Worm (Caenorhabditis elegans) whole organism, L4 larva: Measurements from ENCODE around the gene C28F5.1.
A peak's percentile ranks its signal among the peaks of the same experiment; 100 is the strongest.

ENCODE experiments used
- F49E8.2 ChIP-seq: sonication (generic microtip); optimal IDR thresholded peaks from 2 replicates; lab custom pipeline; 2016; ENCODE audit warnings: missing compliant biosample characterization, mild to moderate bottlenecking, missing genetic modification characterization, borderline replicate concordance
- T20F7.1 ChIP-seq: fragments of 200-800 bp; sonication (Bioruptor generic); optimal IDR thresholded peaks from 2 replicates; lab custom pipeline; 2018; ENCODE audit warnings: mild to moderate bottlenecking, missing genetic modification characterization, missing compliant biosample characterization
- Y48G9A.11 ChIP-seq: fragments of 200-800 bp; sonication (Bioruptor generic); IDR thresholded peaks from 2 replicates; pipeline ENCODE4 v1.3.6; 2022; ENCODE audit warnings: missing genetic modification reagents, missing genetic modification characterization, missing compliant biosample characterization
- Y5F2A.4 ChIP-seq: fragments of 200-800 bp; sonication (Bioruptor generic); optimal IDR thresholded peaks from 2 replicates; lab custom pipeline; 2018; ENCODE audit warnings: mild to moderate bottlenecking, missing genetic modification characterization, missing compliant biosample characterization
- ZK337.2 ChIP-seq: fragments of 200-800 bp; sonication (Bioruptor generic); IDR thresholded peaks from 2 replicates; pipeline ENCODE4 v1.3.6; 2022; ENCODE audit warnings: missing genetic modification reagents, missing genetic modification characterization, missing compliant biosample characterization
- aly-2 ChIP-seq: sonication (generic microtip); optimal IDR thresholded peaks from 2 replicates; lab custom pipeline; 2018; ENCODE audit warnings: missing biosample characterization, missing genetic modification characterization
- ama-1 ChIP-seq: fragments of 150-350 bp; optimal IDR thresholded peaks from 2 replicates; lab custom pipeline; 2014; ENCODE audit warnings: inconsistent platforms, mixed read lengths
- attf-4 ChIP-seq: sonication (generic microtip); optimal IDR thresholded peaks from 3 replicates; lab custom pipeline; 2017; ENCODE audit warnings: missing biosample characterization, missing genetic modification characterization
- ceh-20 ChIP-seq: fragments of 200-800 bp; sonication (Bioruptor generic); IDR thresholded peaks from 2 replicates; pipeline ENCODE4 v1.3.6; 2022; ENCODE audit warnings: missing genetic modification reagents, missing genetic modification characterization, missing compliant biosample characterization
- ceh-28 ChIP-seq: fragments of 150-350 bp; optimal IDR thresholded peaks from 2 replicates; lab custom pipeline; 2014; ENCODE audit warnings: missing biosample characterization, missing genetic modification reagents, missing genetic modification characterization
- ceh-32 ChIP-seq: sonication (generic microtip); optimal IDR thresholded peaks from 2 replicates; lab custom pipeline; 2016; ENCODE audit warnings: mild to moderate bottlenecking, missing genetic modification characterization, missing compliant biosample characterization; ENCODE audit not compliant: poor library complexity
- daf-16 ChIP-seq, 3 experiments: sonication (generic microtip); optimal IDR thresholded peaks; 2 replicates each; lab custom pipeline; 2016 to 2017; ENCODE audit warnings: missing genetic modification characterization in 3 of 3, missing genetic modification reagents in 3 of 3, mild to moderate bottlenecking in 2 of 3, missing compliant biosample characterization in 2 of 3, missing biosample characterization in 1 of 3, moderate library complexity in 1 of 3
- dpl-1 ChIP-seq: fragments of 150-350 bp; optimal IDR thresholded peaks from 2 replicates; lab custom pipeline; 2014; ENCODE audit warnings: missing biosample characterization, missing genetic modification reagents, missing genetic modification characterization
- duxl-1 ChIP-seq: sonication (generic microtip); optimal IDR thresholded peaks from 2 replicates; lab custom pipeline; 2016; ENCODE audit warnings: mild to moderate bottlenecking, missing genetic modification characterization, moderate library complexity, missing compliant biosample characterization; ENCODE audit not compliant: poor library complexity
- dve-1 ChIP-seq: sonication (generic microtip); optimal IDR thresholded peaks from 2 replicates; lab custom pipeline; 2017; ENCODE audit warnings: antibody characterized with exemption, mild to moderate bottlenecking, missing genetic modification characterization, missing compliant biosample characterization; ENCODE audit not compliant: insufficient read depth
- hif-1 ChIP-seq, 2 experiments: sonication (generic microtip); optimal IDR thresholded peaks; 2 replicates each; lab custom pipeline; 2016 to 2017; ENCODE audit warnings: missing compliant biosample characterization in 2 of 2, missing genetic modification characterization in 2 of 2, missing genetic modification reagents in 2 of 2, missing genotype in 2 of 2, mild to moderate bottlenecking in 1 of 2
- hlh-11 ChIP-seq: fragments of 200-800 bp; sonication (Bioruptor generic); optimal IDR thresholded peaks from 2 replicates; lab custom pipeline; 2018; ENCODE audit warnings: mild to moderate bottlenecking, missing genetic modification characterization, missing compliant biosample characterization
- hmg-1.1 ChIP-seq: fragments of 200-800 bp; sonication (Bioruptor generic); IDR thresholded peaks from 2 replicates; pipeline ENCODE4 v1.3.6; 2022; ENCODE audit warnings: missing genetic modification reagents, missing genetic modification characterization, missing compliant biosample characterization
- lin-38 ChIP-seq: fragments of 200-800 bp; sonication (Bioruptor generic); IDR thresholded peaks from 2 replicates; pipeline ENCODE4 v1.3.6; 2022; ENCODE audit warnings: missing genetic modification reagents, missing genetic modification characterization, missing compliant biosample characterization
- lsy-2 ChIP-seq, 2 experiments: fragments of 150-350 bp in 1 of 2; sonication (generic microtip) in 1 of 2; optimal IDR thresholded peaks; 2 replicates each; lab custom pipeline; 2014 to 2017; ENCODE audit warnings: missing biosample characterization in 2 of 2, missing genetic modification characterization in 2 of 2
- madf-5 ChIP-seq, 2 experiments: fragments of 200-800 bp; sonication (Bioruptor generic); IDR thresholded peaks; 2 replicates each; pipeline ENCODE4 v1.3.6; 2022; ENCODE audit warnings: missing compliant biosample characterization in 2 of 2, missing genetic modification characterization in 2 of 2
- madf-9 ChIP-seq: fragments of 200-800 bp; sonication (Bioruptor generic); conservative IDR thresholded peaks from 2 replicates; pipeline ENCODE4 v1.3.6; 2022; ENCODE audit warnings: missing genetic modification reagents, missing genetic modification characterization, missing compliant biosample characterization
- mep-1 ChIP-seq: fragments of 150-350 bp; sonication (generic microtip); optimal IDR thresholded peaks from 3 replicates; lab custom pipeline; 2014; ENCODE audit warnings: missing biosample characterization, missing genetic modification characterization
- mes-2 ChIP-seq: sonication (generic microtip); optimal IDR thresholded peaks from 2 replicates; lab custom pipeline; 2016; ENCODE audit warnings: missing genotype, mild to moderate bottlenecking, missing genetic modification characterization, missing compliant biosample characterization; ENCODE audit not compliant: poor library complexity, severe bottlenecking
- mxl-3 ChIP-seq: fragments of 200-800 bp; sonication (Bioruptor generic); optimal IDR thresholded peaks from 2 replicates; lab custom pipeline; 2018; ENCODE audit warnings: mild to moderate bottlenecking, missing genetic modification characterization, missing compliant biosample characterization
- nhr-237 ChIP-seq: sonication (generic microtip); optimal IDR thresholded peaks from 2 replicates; lab custom pipeline; 2017; ENCODE audit warnings: missing biosample characterization, missing genetic modification characterization
- nhr-28 ChIP-seq: fragments of 150-350 bp; optimal IDR thresholded peaks from 2 replicates; lab custom pipeline; 2014; ENCODE audit warnings: missing biosample characterization, missing genetic modification characterization
- nhr-77 ChIP-seq: fragments of 150-350 bp; optimal IDR thresholded peaks from 2 replicates; lab custom pipeline; 2014; ENCODE audit warnings: missing biosample characterization, missing genetic modification characterization
- pha-4 ChIP-seq, 2 experiments: fragments of 150-350 bp in 1 of 2; fragments of 200-800 bp in 1 of 2; sonication (Bioruptor generic) in 1 of 2; IDR thresholded peaks in 1 of 2; optimal IDR thresholded peaks in 1 of 2; 2 replicates each; pipeline versions ENCODE4 v1.3.6 to Lab custom; 2014 to 2022; ENCODE audit warnings: missing genetic modification characterization in 2 of 2, missing genetic modification reagents in 2 of 2, missing biosample characterization in 1 of 2, missing compliant biosample characterization in 1 of 2
- pqm-1 ChIP-seq: sonication (generic microtip); optimal IDR thresholded peaks from 2 replicates; lab custom pipeline; 2017; ENCODE audit warnings: missing biosample characterization, missing genetic modification characterization
- rbr-2 ChIP-seq: sonication (generic microtip); optimal IDR thresholded peaks from 2 replicates; lab custom pipeline; 2016; ENCODE audit warnings: missing genotype, missing genetic modification characterization, missing compliant biosample characterization
- snpc-4 ChIP-seq: fragments of 150-350 bp; optimal IDR thresholded peaks from 2 replicates; lab custom pipeline; 2014; ENCODE audit warnings: missing biosample characterization, missing genetic modification characterization
- spr-3 ChIP-seq: fragments of 200-800 bp; sonication (Bioruptor generic); optimal IDR thresholded peaks from 2 replicates; lab custom pipeline; 2018; ENCODE audit warnings: mild to moderate bottlenecking, missing genetic modification characterization, missing compliant biosample characterization
- tag-97 ChIP-seq: fragments of 200-800 bp; sonication (Bioruptor generic); IDR thresholded peaks from 2 replicates; pipeline ENCODE4 v1.3.6; 2022; ENCODE audit warnings: missing genetic modification characterization, missing compliant biosample characterization
- tra-1 ChIP-seq: fragments of 200-800 bp; sonication (Bioruptor generic); IDR thresholded peaks from 2 replicates; pipeline ENCODE4 v1.3.6; 2022; ENCODE audit warnings: missing genetic modification reagents, missing genetic modification characterization, missing compliant biosample characterization
- unc-130 ChIP-seq: sonication (generic microtip); optimal IDR thresholded peaks from 2 replicates; lab custom pipeline; 2016; ENCODE audit warnings: missing genetic modification reagents, missing genetic modification characterization, missing compliant biosample characterization
- unc-39 ChIP-seq: sonication (generic microtip); optimal IDR thresholded peaks from 2 replicates; lab custom pipeline; 2017; ENCODE audit warnings: missing biosample characterization, missing genetic modification characterization
- vab-7 ChIP-seq: fragments of 200-800 bp; sonication (Bioruptor generic); IDR thresholded peaks from 2 replicates; pipeline ENCODE4 v1.3.6; 2022; ENCODE audit warnings: missing genetic modification reagents, missing genetic modification characterization, missing compliant biosample characterization
- zag-1 ChIP-seq: fragments of 150-350 bp; optimal IDR thresholded peaks from 2 replicates; lab custom pipeline; 2014; ENCODE audit warnings: missing biosample characterization, missing genetic modification characterization
- ztf-7 ChIP-seq: fragments of 150-350 bp; optimal IDR thresholded peaks from 2 replicates; lab custom pipeline; 2014; ENCODE audit warnings: missing biosample characterization, missing genetic modification characterization

C28F5.1 gene

ce11 chrII:7534934-7535333, 29.8 kb downstream of the C28F5.1 start, which contains the start of gene ZK1290.13:
TSS of gene ZK1290.13 (plus strand) at chrII:7535006.
- TF ChIP-seq mxl-3 (GFP tag; lab: Kevin White, UChicago): no peak
- no peak for TF ChIP-seq daf-16 (GFP tag; optimal IDR thresholded peaks at IDR 0.05; lab: Kevin White, UChicago)
- peak; percentile 5 for TF ChIP-seq daf-16 (tag; optimal IDR thresholded peaks at IDR 0.05; lab: Kevin White, UChicago)
- TF ChIP-seq pqm-1 (tag; lab: Kevin White, UChicago): peak; percentile 58
- peak; percentile 6 for TF ChIP-seq hlh-11 (tag; lab: Kevin White, UChicago)
- peak; percentile 30 for TF ChIP-seq dve-1

ce11 chrII:7537603-7538230, 32.6 kb downstream of the C28F5.1 start, which contains the start of gene nfi-1:
TSS of gene nfi-1 (plus strand) at chrII:7538180.
- no peak for TF ChIP-seq spr-3 (GFP tag; lab: Kevin White, UChicago)
- peak; percentile 8 for TF ChIP-seq rbr-2 (tag; lab: Kevin White, UChicago)
- no peak for TF ChIP-seq tra-1
- peak; percentile 43 for TF ChIP-seq mep-1 (tag; lab: Kevin White, UChicago)
- TF ChIP-seq hlh-11 (tag; lab: Kevin White, UChicago): peak; percentile 36
- TF ChIP-seq lsy-2 (tag; optimal IDR thresholded peaks at IDR 0.05; lab: Kevin White, UChicago): peak in 1 of 2 experiments; percentile 95
- TF ChIP-seq ZK337.2 (GFP tag; lab: Robert Waterston, UW): no peak
- TF ChIP-seq dpl-1 (GFP tag; lab: Kevin White, UChicago): peak; percentile 78
- TF ChIP-seq F49E8.2 (tag; lab: Kevin White, UChicago): no peak
- peak; percentile 93 for TF ChIP-seq mes-2 (tag; lab: Kevin White, UChicago)
- TF ChIP-seq T20F7.1 (GFP tag; lab: Kevin White, UChicago): peak; percentile 42
- peak; percentile 65 for TF ChIP-seq unc-130 (GFP tag; lab: Kevin White, UChicago)
- peak; percentile 19 for TF ChIP-seq nhr-77 (tag; lab: Kevin White, UChicago)
- TF ChIP-seq hif-1 (tag; optimal IDR thresholded peaks at IDR 0.05; lab: Kevin White, UChicago): peak in 1 of 2 experiments; percentile 66
- peak; percentile 41 for TF ChIP-seq nhr-28 (tag; lab: Kevin White, UChicago)
- peak; percentile 32 for TF ChIP-seq dve-1
- TF ChIP-seq lin-38 (GFP tag; lab: Robert Waterston, UW): peak; percentile 66
- TF ChIP-seq attf-4 (tag; lab: Kevin White, UChicago): no peak
- no peak for TF ChIP-seq duxl-1

ce11 chrII:7542952-7543351, 37.8 kb downstream of the C28F5.1 start:
- no peak for TF ChIP-seq Y5F2A.4
- no peak for TF ChIP-seq pha-4 (GFP tag; IDR thresholded peaks at IDR 0.05; lab: Robert Waterston, UW)
- TF ChIP-seq pha-4 (tag; optimal IDR thresholded peaks at IDR 0.05; lab: Kevin White, UChicago): no peak
- no peak for TF ChIP-seq ceh-28 (tag; lab: Kevin White, UChicago)
- TF ChIP-seq hlh-11 (tag; lab: Kevin White, UChicago): no peak
- TF ChIP-seq ztf-7 (tag; lab: Kevin White, UChicago): no peak
- TF ChIP-seq aly-2: no peak
- no peak for TF ChIP-seq Y48G9A.11
- TF ChIP-seq ama-1 (lab: Kevin White, UChicago): no peak
- TF ChIP-seq madf-5 (GFP tag; IDR thresholded peaks at IDR 0.05; lab: Robert Waterston, UW): no peak
- TF ChIP-seq madf-9: no peak
- no peak for TF ChIP-seq lsy-2 (tag; optimal IDR thresholded peaks at IDR 0.05; lab: Kevin White, UChicago)
- TF ChIP-seq unc-39 (tag; lab: Kevin White, UChicago): no peak
- no peak for TF ChIP-seq tag-97 (GFP tag; lab: Robert Waterston, UW)
- no peak for TF ChIP-seq ceh-20 (GFP tag; lab: Robert Waterston, UW)
- TF ChIP-seq vab-7 (GFP tag; lab: Robert Waterston, UW): no peak
- no peak for TF ChIP-seq zag-1
- TF ChIP-seq ceh-32 (tag; lab: Kevin White, UChicago): no peak
- no peak for TF ChIP-seq nhr-237 (tag; lab: Kevin White, UChicago)
- TF ChIP-seq snpc-4: no peak
- TF ChIP-seq hmg-1.1 (GFP tag; lab: Robert Waterston, UW): no peak
